Worm (Caenorhabditis elegans): ENCODE measurements around the gene mex-1.
A peak's percentile ranks its signal among the peaks of the same experiment; 100 is the strongest.

The mex-1 gene

ce11 chrII:11958793-11959574 is 9.5 kb upstream of the mex-1 start:
- TF ChIP-seq mab-9 (GFP tag; IDR thresholded peaks at IDR 0.05) = no peak
- TF ChIP-seq ceh-63 (GFP tag; optimal IDR thresholded peaks at IDR 0.05) = no peak
- no peak for TF ChIP-seq unc-62 (GFP tag; optimal IDR thresholded peaks at IDR 0.05)
- TF ChIP-seq C16A3.4 (tag; optimal IDR thresholded peaks at IDR 0.05) = peak; percentile 61
- TF ChIP-seq ceh-88 (GFP tag; IDR thresholded peaks at IDR 0.05) = no peak
- peak; percentile 49 for TF ChIP-seq jun-1 (tag; optimal IDR thresholded peaks at IDR 0.05)
- TF ChIP-seq lin-39 (tag; optimal IDR thresholded peaks at IDR 0.05) = no peak
- no peak for TF ChIP-seq pqm-1 (tag; optimal IDR thresholded peaks at IDR 0.05)
- TF ChIP-seq nhr-19 (GFP tag; conservative IDR thresholded peaks at IDR 0.05) = peak; percentile 66
- TF ChIP-seq mep-1 (tag; optimal IDR thresholded peaks at IDR 0.05) = peak; percentile 52
- TF ChIP-seq vab-15 (tag; optimal IDR thresholded peaks at IDR 0.05) = peak; percentile 8
- TF ChIP-seq swsn-7 (tag; optimal IDR thresholded peaks at IDR 0.05) = peak; percentile 65
- no peak for TF ChIP-seq elt-2 (tag; optimal IDR thresholded peaks at IDR 0.05)
- TF ChIP-seq snu-23 (GFP tag; optimal IDR thresholded peaks at IDR 0.05) = peak; percentile 87
- no peak for TF ChIP-seq sptf-1 (tag; optimal IDR thresholded peaks at IDR 0.05)
- peak; percentile 47 for TF ChIP-seq unc-86 (tag; optimal IDR thresholded peaks at IDR 0.05)
- peak; percentile 59 for TF ChIP-seq nhr-77 (tag; optimal IDR thresholded peaks at IDR 0.05)
- peak; percentile 30 for TF ChIP-seq skn-1 (tag; optimal IDR thresholded peaks at IDR 0.05)
- peak; percentile 71 for TF ChIP-seq nhr-71 (tag; optimal IDR thresholded peaks at IDR 0.05)
- no peak for TF ChIP-seq nhr-76 (tag; optimal IDR thresholded peaks at IDR 0.05)
- TF ChIP-seq isw-1 (GFP tag; IDR thresholded peaks at IDR 0.05) = peak; percentile 22; the same call in 1 of the 2 replicates
- no peak for TF ChIP-seq C04F5.9 (tag; optimal IDR thresholded peaks at IDR 0.05)
- peak; percentile 86 for TF ChIP-seq rnt-1 (tag; optimal IDR thresholded peaks at IDR 0.05)
- peak; percentile 49 for TF ChIP-seq lin-13 (GFP tag; optimal IDR thresholded peaks at IDR 0.05)
- no peak for TF ChIP-seq alr-1 (tag; optimal IDR thresholded peaks at IDR 0.05; ENCODE audit: borderline replicate concordance)
- TF ChIP-seq dpl-1 (GFP tag; optimal IDR thresholded peaks at IDR 0.05) = peak; percentile 38 to 58 (median 42)
- TF ChIP-seq tbx-2 (tag; optimal IDR thresholded peaks at IDR 0.05) = peak; percentile 57
- peak; percentile 75 for TF ChIP-seq nhr-47 (tag; optimal IDR thresholded peaks at IDR 0.05)
- TF ChIP-seq lin-35 (GFP tag; optimal IDR thresholded peaks at IDR 0.05) = peak; percentile 58 to 76
- peak; percentile 36 for TF ChIP-seq lir-3 (tag; optimal IDR thresholded peaks at IDR 0.05; ENCODE audit: poor library complexity)
- TF ChIP-seq sox-4 (tag; optimal IDR thresholded peaks at IDR 0.05) = peak; percentile 4
- TF ChIP-seq lin-15B (tag; optimal IDR thresholded peaks at IDR 0.05) = no peak
- peak in 1 of 2 experiments; percentile 57 for TF ChIP-seq mdl-1 (tag; optimal IDR thresholded peaks at IDR 0.05)
- TF ChIP-seq ama-1 (optimal IDR thresholded peaks at IDR 0.05) = no peak
- no peak for TF ChIP-seq unc-98 (GFP tag; IDR thresholded peaks at IDR 0.05)
- TF ChIP-seq dsc-1 (tag; optimal IDR thresholded peaks at IDR 0.05) = peak; percentile 70
- TF ChIP-seq ceh-82 (tag; optimal IDR thresholded peaks at IDR 0.05) = peak in 2 of 3 experiments; percentile 35 to 73
- peak; percentile 54 for TF ChIP-seq nhr-85 (tag)
- TF ChIP-seq elt-3 (tag; optimal IDR thresholded peaks at IDR 0.05) = peak in 1 of 6 experiments; percentile 34
- TF ChIP-seq nhr-90 (tag; optimal IDR thresholded peaks at IDR 0.05; ENCODE audit: poor library complexity) = peak; percentile 56
- TF ChIP-seq unc-130 (tag; optimal IDR thresholded peaks at IDR 0.05) = peak; percentile 66
- TF ChIP-seq irx-1 (tag; optimal IDR thresholded peaks at IDR 0.05) = peak; percentile 59
- TF ChIP-seq C34B4.2 (tag; optimal IDR thresholded peaks at IDR 0.05) = no peak
- no peak for TF ChIP-seq unc-30 (tag; optimal IDR thresholded peaks at IDR 0.05)
- TF ChIP-seq ceh-8 (GFP tag; optimal IDR thresholded peaks at IDR 0.05) = no peak
- peak; percentile 51 for TF ChIP-seq xbp-1 (tag; optimal IDR thresholded peaks at IDR 0.05)
- TF ChIP-seq nhr-237 (tag; optimal IDR thresholded peaks at IDR 0.05) = no peak
- peak; percentile 53 for TF ChIP-seq fos-1 (tag; optimal IDR thresholded peaks at IDR 0.05)
- TF ChIP-seq snpc-4 (tag; optimal IDR thresholded peaks at IDR 0.05) = peak; percentile 34
- TF ChIP-seq mef-2 (tag; optimal IDR thresholded peaks at IDR 0.05) = no peak
- peak; percentile 36 to 62 for TF ChIP-seq efl-1 (optimal IDR thresholded peaks at IDR 0.05)
- TF ChIP-seq efl-1 (GFP tag; optimal IDR thresholded peaks at IDR 0.05 in 1 of 2) = peak; percentile 55 to 95
